Worm (Caenorhabditis elegans): ENCODE measurements around the gene F58B4.3.

The F58B4.3 gene

DNA sequence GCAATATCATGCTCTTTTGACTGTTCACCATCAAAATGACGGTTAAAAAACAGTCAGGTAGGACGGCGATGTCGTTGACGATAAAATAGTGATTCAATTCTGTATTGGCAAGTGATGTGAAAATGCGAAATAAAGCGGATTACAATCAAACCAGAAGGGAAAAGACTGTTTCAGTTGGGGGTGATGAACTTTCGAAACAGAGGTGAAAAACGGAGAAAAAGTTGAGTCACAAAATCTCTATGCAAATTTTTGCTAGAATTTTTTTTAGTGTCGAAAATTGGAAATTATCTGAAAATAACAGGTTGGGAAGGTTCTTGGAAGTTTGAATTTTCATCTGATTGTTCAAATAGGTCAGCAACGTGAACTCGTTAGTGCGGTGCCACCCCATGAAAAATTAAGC lies 7.9 kb upstream of the F58B4.3 start, which contains the start of gene nas-31:
nas-31 (minus strand) TSS at position 101 of the 400 bp plus-strand sequence.
- TF ChIP-seq lin-26 (GFP tag; IDR thresholded peaks at IDR 0.05) (no peak), lin-40 (tag; optimal IDR thresholded peaks at IDR 0.05) (no peak), ZK185.1 (tag; optimal IDR thresholded peaks at IDR 0.05; ENCODE audit: poor library complexity, severe bottlenecking) (no peak), F37B4.10 (GFP tag; IDR thresholded peaks at IDR 0.05) (no peak), bed-1 (GFP tag; IDR thresholded peaks at IDR 0.05) (no peak), T26A5.8 (tag; optimal IDR thresholded peaks at IDR 0.05) (no peak), unc-62 (GFP tag; optimal IDR thresholded peaks at IDR 0.05) (no peak), egl-44 (GFP tag; IDR thresholded peaks at IDR 0.05) (no peak), F52B5.7 (tag; optimal IDR thresholded peaks at IDR 0.05) (no peak), somi-1 (GFP tag; optimal IDR thresholded peaks at IDR 0.05) (no peak), Y95B8A.8 (GFP tag; IDR thresholded peaks at IDR 0.05) (no peak), ets-4 (GFP tag; optimal IDR thresholded peaks at IDR 0.05) (no peak), B0261.1 (tag; optimal IDR thresholded peaks at IDR 0.05) (no peak), hlh-26 (GFP tag; conservative IDR thresholded peaks at IDR 0.05) (no peak), efl-1 (GFP tag; optimal IDR thresholded peaks at IDR 0.05) (no peak), rpc-1 (optimal IDR thresholded peaks at IDR 0.05) (no peak), rpc-1 (tag; optimal IDR thresholded peaks at IDR 0.05) (no peak), hrde-1 (tag; optimal IDR thresholded peaks at IDR 0.05; ENCODE audit: borderline replicate concordance) (no peak)

ce11 chrV:10923229-10923628 lies 6.4 kb upstream of the F58B4.3 start, which contains the start of gene F58B4.7:
TSS of gene F58B4.7 (minus strand) at chrV:10923329.
- TF ChIP-seq zim-3 (tag; optimal IDR thresholded peaks at IDR 0.05) (no peak), F39B2.1 (GFP tag; IDR thresholded peaks at IDR 0.05) (no peak), hrde-1 (tag; optimal IDR thresholded peaks at IDR 0.05; ENCODE audit: borderline replicate concordance) (no peak), hmg-20 (GFP tag; IDR thresholded peaks at IDR 0.05) (no peak), ceh-79 (tag; optimal IDR thresholded peaks at IDR 0.05) (no peak), lsl-1 (GFP tag; optimal IDR thresholded peaks at IDR 0.05) (no peak), lsy-27 (tag; optimal IDR thresholded peaks at IDR 0.05; ENCODE audit: borderline replicate concordance, insufficient read depth) (no peak), mcd-1 (GFP tag; IDR thresholded peaks at IDR 0.05) (no peak), ztf-25 (GFP tag; IDR thresholded peaks at IDR 0.05) (no peak), repo-1 (tag; optimal IDR thresholded peaks at IDR 0.05) (no peak), B0261.1 (tag; optimal IDR thresholded peaks at IDR 0.05) (no peak), aptf-2 (GFP tag; conservative IDR thresholded peaks at IDR 0.05) (no peak), lin-35 (GFP tag; optimal IDR thresholded peaks at IDR 0.05) (no peak), die-1 (tag; optimal IDR thresholded peaks at IDR 0.05) (no peak)

- TF ChIP-seq snpc-1.3 (tag; optimal IDR thresholded peaks at IDR 0.05; ENCODE audit: insufficient read depth): no peak
- TF ChIP-seq ceh-79 (tag; optimal IDR thresholded peaks at IDR 0.05): no peak
- TF ChIP-seq K12H6.12 (tag; optimal IDR thresholded peaks at IDR 0.05): no peak
- TF ChIP-seq snpc-3.4 (tag; optimal IDR thresholded peaks at IDR 0.05): no peak
- no peak for TF ChIP-seq lir-1 (GFP tag; conservative IDR thresholded peaks at IDR 0.05)
- TF ChIP-seq dpl-1 (GFP tag; optimal IDR thresholded peaks at IDR 0.05): no peak
Measured at ce11 chrV:10924731-10925130, 4.9 kb upstream of the F58B4.3 start, which contains the start of gene F58B4.6. TSS of gene F58B4.6 (plus strand) at chrV:10925031.

DNA sequence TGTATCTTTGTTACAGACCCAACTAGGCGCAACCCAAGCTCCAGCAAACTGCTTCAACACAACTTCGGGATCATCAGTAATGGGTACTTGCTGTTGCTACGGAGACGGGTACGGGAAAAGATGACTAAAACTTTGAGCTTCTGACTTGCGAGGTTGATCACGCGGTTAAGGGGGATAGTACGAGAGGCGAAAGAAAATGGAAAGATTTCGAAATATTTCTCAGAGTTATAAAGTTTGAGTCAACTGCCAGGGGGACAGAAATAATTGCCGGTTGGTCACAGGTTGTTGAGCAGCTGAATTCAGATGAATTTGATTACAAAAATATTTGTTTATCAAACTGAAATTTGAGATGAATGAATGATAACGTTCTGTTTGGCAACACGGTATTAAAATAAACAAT lies 4.0 kb upstream of the F58B4.3 start:
- TF ChIP-seq ceh-40 (GFP tag; IDR thresholded peaks at IDR 0.05) (no peak), Y56A3A.18 (GFP tag; IDR thresholded peaks at IDR 0.05) (no peak), lir-1 (GFP tag; conservative IDR thresholded peaks at IDR 0.05) (no peak), D2030.7 (GFP tag; IDR thresholded peaks at IDR 0.05) (no peak), F49E8.2 (tag; optimal IDR thresholded peaks at IDR 0.05; ENCODE audit: insufficient read depth) (no peak), ztf-28 (GFP tag; IDR thresholded peaks at IDR 0.05) (no peak), madf-3 (GFP tag; IDR thresholded peaks at IDR 0.05) (no peak), F52B5.7 (tag; optimal IDR thresholded peaks at IDR 0.05) (no peak), F22D6.2 (tag; optimal IDR thresholded peaks at IDR 0.05) (no peak), sptf-2 (GFP tag; optimal IDR thresholded peaks at IDR 0.05) (no peak), lin-35 (GFP tag; optimal IDR thresholded peaks at IDR 0.05) (no peak), F55B11.4 (tag; optimal IDR thresholded peaks at IDR 0.05; ENCODE audit: borderline replicate concordance, insufficient read depth) (no peak), akir-1 (GFP tag; optimal IDR thresholded peaks at IDR 0.05) (no peak), zim-3 (tag; optimal IDR thresholded peaks at IDR 0.05) (no peak)

Data from whole organism, young adult.